Fruit fly (Drosophila melanogaster): ENCODE data around the gene CG11828.

DNA sequence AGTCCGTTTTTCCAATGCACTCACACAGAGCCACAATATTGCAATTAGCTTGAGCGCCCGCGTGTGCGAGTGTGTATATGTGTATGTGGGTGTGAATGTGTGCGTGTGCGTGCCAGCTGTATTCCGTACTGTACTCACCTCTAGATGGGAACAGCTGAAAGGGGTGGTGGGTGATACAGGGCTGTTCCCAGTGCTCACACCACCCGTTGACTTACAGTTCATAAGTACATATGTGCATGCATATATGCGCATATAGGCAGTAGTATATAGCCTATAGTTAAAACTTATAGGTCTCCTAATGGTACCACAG, 33.5 kb upstream of the CG11828 start:
- TF ChIP-seq Myc (optimal IDR thresholded peaks at IDR 0.05): no peak
- no peak for TF ChIP-seq h (optimal IDR thresholded peaks at IDR 0.05)
- no peak for TF ChIP-seq ttk (optimal IDR thresholded peaks at IDR 0.05)
- TF ChIP-seq psq (optimal IDR thresholded peaks at IDR 0.05): no peak
